Fruit fly (Drosophila melanogaster): Measurements from ENCODE around the gene Ilk.

DNA sequence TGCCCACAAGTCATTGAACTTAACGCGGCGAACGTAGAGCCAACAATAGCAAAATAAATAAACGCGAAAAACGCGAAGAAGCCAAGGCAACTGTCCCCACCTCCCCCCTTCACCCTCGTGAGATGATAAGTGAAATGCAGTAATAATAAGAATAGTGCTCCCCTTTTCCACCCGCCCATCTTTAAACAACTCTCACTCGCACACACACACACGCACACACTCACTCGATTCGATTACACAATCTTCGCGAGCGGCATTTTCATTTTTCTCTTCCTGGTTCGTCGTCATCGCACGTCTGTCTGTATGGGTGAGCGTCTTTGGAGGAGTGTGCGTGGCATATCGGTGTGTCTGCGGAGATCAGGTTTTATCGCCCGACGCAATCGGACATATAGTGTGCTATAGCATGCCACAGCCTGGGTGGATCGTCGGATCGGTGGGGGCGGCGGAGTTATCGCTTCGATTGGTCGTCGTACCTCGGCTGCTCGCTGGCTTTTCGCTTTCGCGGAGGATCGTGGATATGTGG lies 8.1 kb downstream of the Ilk start:
- TF ChIP-seq psq (optimal IDR thresholded peaks at IDR 0.05) (no peak), pan (optimal IDR thresholded peaks at IDR 0.05) (no peak), Dll (optimal IDR thresholded peaks at IDR 0.05) (no peak), CG8478 (optimal IDR thresholded peaks at IDR 0.05) (no peak)

Data from whole organism.